Worm (Caenorhabditis elegans) whole organism, early embryonic: Measurements from ENCODE around the gene lite-1.

Source experiments
- B0310.2 ChIP-seq: sonication (generic microtip); optimal IDR thresholded peaks from 2 replicates; lab custom pipeline; 2016; ENCODE audit warnings: mild to moderate bottlenecking, missing genetic modification characterization, missing compliant biosample characterization
- F13C5.2 ChIP-seq: sonication (generic microtip); optimal IDR thresholded peaks from 2 replicates; lab custom pipeline; 2017; ENCODE audit warnings: mild to moderate bottlenecking, missing genetic modification characterization, inconsistent platforms, missing compliant biosample characterization
- aly-1 ChIP-seq: sonication (generic microtip); optimal IDR thresholded peaks from 2 replicates; lab custom pipeline; 2016; ENCODE audit warnings: missing genetic modification characterization, missing compliant biosample characterization
- ama-1 ChIP-seq: fragments of 150-350 bp; optimal IDR thresholded peaks from 2 replicates; lab custom pipeline; 2014
- ceh-13 ChIP-seq: fragments of 200-800 bp; sonication (Bioruptor generic); optimal IDR thresholded peaks from 2 replicates; lab custom pipeline; 2018; ENCODE audit warnings: mild to moderate bottlenecking, missing genetic modification characterization, missing compliant biosample characterization
- ceh-36 ChIP-seq: sonication (generic microtip); optimal IDR thresholded peaks from 2 replicates; lab custom pipeline; 2016; ENCODE audit warnings: missing genetic modification characterization, inconsistent platforms, missing compliant biosample characterization
- ets-7 ChIP-seq: sonication (generic microtip); optimal IDR thresholded peaks from 2 replicates; lab custom pipeline; 2016; ENCODE audit warnings: missing genotype, missing genetic modification characterization, missing compliant biosample characterization
- flt-1 ChIP-seq: fragments of 200-800 bp; sonication (Bioruptor generic); IDR thresholded peaks from 2 replicates; pipeline ENCODE4 v1.3.6; 2022; ENCODE audit warnings: missing genetic modification characterization, missing compliant biosample characterization
- hmbx-1 ChIP-seq: sonication (generic microtip); optimal IDR thresholded peaks from 2 replicates; lab custom pipeline; 2016; ENCODE audit warnings: mild to moderate bottlenecking, missing genetic modification characterization, missing compliant biosample characterization
- hmg-4 ChIP-seq: fragments of 200-800 bp; sonication (Bioruptor generic); optimal IDR thresholded peaks from 2 replicates; lab custom pipeline; 2018; ENCODE audit warnings: mild to moderate bottlenecking, missing genetic modification characterization, missing compliant biosample characterization
- hnd-1 ChIP-seq: sonication (generic microtip); optimal IDR thresholded peaks from 2 replicates; lab custom pipeline; 2016; ENCODE audit warnings: missing genetic modification characterization, missing compliant biosample characterization
- pes-1 ChIP-seq: fragments of 200-800 bp; sonication (Bioruptor generic); IDR thresholded peaks from 2 replicates; pipeline ENCODE4 v1.3.6; 2022; ENCODE audit warnings: missing genetic modification reagents, missing genetic modification characterization, missing compliant biosample characterization
- scrt-1 ChIP-seq: fragments of 200-800 bp; sonication (Bioruptor generic); IDR thresholded peaks from 2 replicates; pipeline ENCODE4 v1.3.6; 2022; ENCODE audit warnings: missing genetic modification characterization, missing compliant biosample characterization
- sea-1 ChIP-seq: fragments of 200-800 bp; sonication (Bioruptor generic); conservative IDR thresholded peaks from 2 replicates; pipeline ENCODE4 v1.3.6; 2022; ENCODE audit warnings: missing genetic modification characterization, missing compliant biosample characterization
- tbx-11 ChIP-seq: fragments of 200-800 bp; sonication (Bioruptor generic); IDR thresholded peaks from 2 replicates; pipeline ENCODE4 v1.3.6; 2022; ENCODE audit warnings: missing genetic modification characterization, missing compliant biosample characterization
- tbx-37 ChIP-seq: fragments of 200-800 bp; sonication (Bioruptor generic); conservative IDR thresholded peaks from 2 replicates; pipeline ENCODE4 v1.3.6; 2022; ENCODE audit warnings: missing genetic modification reagents, missing genetic modification characterization, missing compliant biosample characterization
- tra-4 ChIP-seq: sonication (generic microtip); optimal IDR thresholded peaks from 2 replicates; lab custom pipeline; 2017; ENCODE audit warnings: missing genetic modification characterization, missing compliant biosample characterization

lite-1 gene

ce11 chrX:6230669-6231068 lies at the start of gene lite-1:
Gene lite-1, minus strand, starts transcription at chrX:6230769.
- no peak for TF ChIP-seq flt-1
- TF ChIP-seq tbx-11 (GFP tag; lab: Robert Waterston, UW) = no peak
- TF ChIP-seq ets-7 (tag; lab: Kevin White, UChicago) = no peak
- TF ChIP-seq ama-1 (lab: Kevin White, UChicago) = no peak
- no peak for TF ChIP-seq F13C5.2 (tag; lab: Kevin White, UChicago)
- TF ChIP-seq ceh-13 (GFP tag; lab: Kevin White, UChicago) = no peak
- TF ChIP-seq scrt-1 (GFP tag; lab: Robert Waterston, UW) = no peak
- TF ChIP-seq aly-1 (tag; lab: Kevin White, UChicago) = no peak

- TF ChIP-seq tbx-37 (GFP tag; lab: Robert Waterston, UW) (no peak), hmg-4 (GFP tag; lab: Kevin White, UChicago) (no peak), hmbx-1 (tag; lab: Kevin White, UChicago) (no peak), ama-1 (lab: Kevin White, UChicago) (no peak), B0310.2 (tag; lab: Kevin White, UChicago) (no peak), flt-1 (no peak), scrt-1 (GFP tag; lab: Robert Waterston, UW) (no peak), ceh-36 (tag; lab: Kevin White, UChicago) (no peak), pes-1 (GFP tag; lab: Robert Waterston, UW) (no peak), tbx-11 (GFP tag; lab: Robert Waterston, UW) (no peak), aly-1 (tag; lab: Kevin White, UChicago) (no peak), F13C5.2 (tag; lab: Kevin White, UChicago) (no peak), tra-4 (tag; lab: Kevin White, UChicago) (no peak), ets-7 (tag; lab: Kevin White, UChicago) (no peak), sea-1 (no peak), hnd-1 (tag; lab: Kevin White, UChicago) (no peak), ceh-13 (GFP tag; lab: Kevin White, UChicago) (no peak)
Observed at ce11 chrX:6279625-6280024, 49.1 kb upstream of the lite-1 start, which contains the start of gene col-166. Gene col-166, plus strand, starts transcription at chrX:6280016.

- no peak for TF ChIP-seq aly-1 (tag; lab: Kevin White, UChicago)
- TF ChIP-seq pes-1 (GFP tag; lab: Robert Waterston, UW) = no peak
- TF ChIP-seq hmg-4 (GFP tag; lab: Kevin White, UChicago) = no peak
- TF ChIP-seq tbx-37 (GFP tag; lab: Robert Waterston, UW) = no peak
- TF ChIP-seq sea-1 = no peak
- no peak for TF ChIP-seq scrt-1 (GFP tag; lab: Robert Waterston, UW)
- TF ChIP-seq tbx-11 (GFP tag; lab: Robert Waterston, UW) = no peak
- TF ChIP-seq B0310.2 (tag; lab: Kevin White, UChicago) = no peak
- no peak for TF ChIP-seq hmbx-1 (tag; lab: Kevin White, UChicago)
- no peak for TF ChIP-seq ceh-13 (GFP tag; lab: Kevin White, UChicago)
- TF ChIP-seq tra-4 (tag; lab: Kevin White, UChicago) = no peak
- no peak for TF ChIP-seq ama-1 (lab: Kevin White, UChicago)
- no peak for TF ChIP-seq ceh-36 (tag; lab: Kevin White, UChicago)
- TF ChIP-seq F13C5.2 (tag; lab: Kevin White, UChicago) = no peak
Observed at ce11 chrX:6278296-6278695, 47.7 kb upstream of the lite-1 start.

ce11 chrX:6277252-6277651 lies 46.7 kb upstream of the lite-1 start:
- no peak for TF ChIP-seq aly-1 (tag; lab: Kevin White, UChicago)
- no peak for TF ChIP-seq B0310.2 (tag; lab: Kevin White, UChicago)
- TF ChIP-seq sea-1 = no peak
- TF ChIP-seq tra-4 (tag; lab: Kevin White, UChicago) = no peak
- TF ChIP-seq tbx-11 (GFP tag; lab: Robert Waterston, UW) = no peak
- TF ChIP-seq flt-1 = no peak
- no peak for TF ChIP-seq ama-1 (lab: Kevin White, UChicago)
- TF ChIP-seq ets-7 (tag; lab: Kevin White, UChicago) = no peak
- no peak for TF ChIP-seq hnd-1 (tag; lab: Kevin White, UChicago)
- no peak for TF ChIP-seq hmbx-1 (tag; lab: Kevin White, UChicago)
- no peak for TF ChIP-seq tbx-37 (GFP tag; lab: Robert Waterston, UW)
- TF ChIP-seq pes-1 (GFP tag; lab: Robert Waterston, UW) = no peak
- no peak for TF ChIP-seq ceh-13 (GFP tag; lab: Kevin White, UChicago)
- TF ChIP-seq F13C5.2 (tag; lab: Kevin White, UChicago) = no peak
- TF ChIP-seq hmg-4 (GFP tag; lab: Kevin White, UChicago) = no peak
- TF ChIP-seq ceh-36 (tag; lab: Kevin White, UChicago) = no peak

ce11 chrX:6276701-6277100 lies 46.1 kb upstream of the lite-1 start:
- no peak for TF ChIP-seq aly-1 (tag; lab: Kevin White, UChicago)
- no peak for TF ChIP-seq scrt-1 (GFP tag; lab: Robert Waterston, UW)
- TF ChIP-seq hmg-4 (GFP tag; lab: Kevin White, UChicago) = no peak
- no peak for TF ChIP-seq ama-1 (lab: Kevin White, UChicago)
- no peak for TF ChIP-seq ets-7 (tag; lab: Kevin White, UChicago)
- TF ChIP-seq sea-1 = no peak
- TF ChIP-seq pes-1 (GFP tag; lab: Robert Waterston, UW) = no peak
- no peak for TF ChIP-seq tbx-37 (GFP tag; lab: Robert Waterston, UW)
- no peak for TF ChIP-seq flt-1
- no peak for TF ChIP-seq B0310.2 (tag; lab: Kevin White, UChicago)
- no peak for TF ChIP-seq F13C5.2 (tag; lab: Kevin White, UChicago)
- TF ChIP-seq ceh-36 (tag; lab: Kevin White, UChicago) = no peak

ce11 chrX:6275343-6275742 lies 44.8 kb upstream of the lite-1 start:
- no peak for TF ChIP-seq B0310.2 (tag; lab: Kevin White, UChicago)
- TF ChIP-seq ceh-13 (GFP tag; lab: Kevin White, UChicago) = no peak
- TF ChIP-seq sea-1 = no peak
- TF ChIP-seq hnd-1 (tag; lab: Kevin White, UChicago) = no peak
- no peak for TF ChIP-seq ama-1 (lab: Kevin White, UChicago)
- no peak for TF ChIP-seq ets-7 (tag; lab: Kevin White, UChicago)

- TF ChIP-seq hmbx-1 (tag; lab: Kevin White, UChicago) (no peak), tra-4 (tag; lab: Kevin White, UChicago) (no peak), tbx-11 (GFP tag; lab: Robert Waterston, UW) (no peak), ceh-36 (tag; lab: Kevin White, UChicago) (no peak), ceh-13 (GFP tag; lab: Kevin White, UChicago) (no peak), B0310.2 (tag; lab: Kevin White, UChicago) (no peak), aly-1 (tag; lab: Kevin White, UChicago) (no peak), hmg-4 (GFP tag; lab: Kevin White, UChicago) (no peak), scrt-1 (GFP tag; lab: Robert Waterston, UW) (no peak), flt-1 (no peak), ets-7 (tag; lab: Kevin White, UChicago) (no peak), tbx-37 (GFP tag; lab: Robert Waterston, UW) (no peak), hnd-1 (tag; lab: Kevin White, UChicago) (no peak), F13C5.2 (tag; lab: Kevin White, UChicago) (no peak), ama-1 (lab: Kevin White, UChicago) (no peak), pes-1 (GFP tag; lab: Robert Waterston, UW) (no peak)
Observed at ce11 chrX:6274270-6274669, 43.7 kb upstream of the lite-1 start.
